Fruit fly (Drosophila melanogaster) whole organism, prepupa: ENCODE measurements around the gene CG12643.
A peak's percentile ranks its signal among the peaks of the same experiment; 100 is the strongest.

Source experiments
- Blimp-1 ChIP-seq: fragments of 200-800 bp; sonication (Bioruptor generic); optimal IDR thresholded peaks from 3 replicates; lab custom pipeline; 2017; ENCODE audit warnings: missing biosample characterization, missing genetic modification characterization, mild to moderate bottlenecking, moderate library complexity, missing genetic modification reagents
- CG10669 ChIP-seq: fragments of 200-800 bp; sonication (Bioruptor generic); optimal IDR thresholded peaks from 3 replicates; lab custom pipeline; 2018; ENCODE audit warnings: missing biosample characterization, mild to moderate bottlenecking, missing genetic modification characterization, moderate library complexity
- CG11762 ChIP-seq: fragments of 200-800 bp; sonication (Bioruptor generic); optimal IDR thresholded peaks from 3 replicates; lab custom pipeline; 2016; ENCODE audit warnings: missing biosample characterization, missing genetic modification characterization; ENCODE audit not compliant: insufficient read depth
- CG11902 ChIP-seq: fragments of 200-800 bp; sonication (Bioruptor generic); optimal IDR thresholded peaks from 3 replicates; lab custom pipeline; 2016; ENCODE audit warnings: missing biosample characterization, missing genetic modification characterization
- CG1621 ChIP-seq: fragments of 200-800 bp; sonication (Bioruptor generic); optimal IDR thresholded peaks from 3 replicates; lab custom pipeline; 2018; ENCODE audit warnings: missing biosample characterization, mild to moderate bottlenecking, missing genetic modification characterization
- CG3032 ChIP-seq: fragments of 200-800 bp; optimal IDR thresholded peaks from 2 replicates; lab custom pipeline; 2019; ENCODE audit warnings: missing biosample characterization, mild to moderate bottlenecking, missing genetic modification characterization, moderate library complexity
- CG31627 ChIP-seq: fragments of 200-800 bp; sonication (Bioruptor generic); optimal IDR thresholded peaks from 3 replicates; lab custom pipeline; 2016; ENCODE audit warnings: missing biosample characterization, missing genetic modification characterization
- CG34406 ChIP-seq: fragments of 200-800 bp; sonication (Bioruptor generic); optimal IDR thresholded peaks from 3 replicates; lab custom pipeline; 2016; ENCODE audit warnings: missing biosample characterization, missing genetic modification characterization
- CG3919 ChIP-seq: fragments of 200-800 bp; sonication (Bioruptor generic); optimal IDR thresholded peaks from 3 replicates; lab custom pipeline; 2016; ENCODE audit warnings: missing biosample characterization, missing genetic modification characterization
- CG4318 ChIP-seq: fragments of 200-800 bp; sonication (Bioruptor generic); optimal IDR thresholded peaks from 3 replicates; lab custom pipeline; 2017; ENCODE audit warnings: missing biosample characterization, mild to moderate bottlenecking, missing genetic modification characterization
- CG6276 ChIP-seq: fragments of 200-800 bp; sonication (Bioruptor generic); optimal IDR thresholded peaks from 2 replicates; lab custom pipeline; 2017; ENCODE audit warnings: missing biosample characterization, mild to moderate bottlenecking, missing genetic modification characterization
- CG6792 ChIP-seq: fragments of 200-800 bp; sonication (Bioruptor generic); optimal IDR thresholded peaks from 3 replicates; lab custom pipeline; 2016; ENCODE audit warnings: missing biosample characterization, missing genetic modification characterization
- CG6808 ChIP-seq: fragments of 200-800 bp; sonication (Bioruptor generic); optimal IDR thresholded peaks from 3 replicates; lab custom pipeline; 2017; ENCODE audit warnings: missing biosample characterization, missing genetic modification characterization, mild to moderate bottlenecking, moderate library complexity, missing genetic modification reagents
- CG6854 ChIP-seq: fragments of 200-800 bp; sonication (Bioruptor generic); optimal IDR thresholded peaks from 2 replicates; lab custom pipeline; 2017; ENCODE audit warnings: missing biosample characterization, mild to moderate bottlenecking, missing genetic modification characterization
- CG7368 ChIP-seq: fragments of 200-800 bp; sonication (Bioruptor generic); optimal IDR thresholded peaks from 3 replicates; lab custom pipeline; 2016; ENCODE audit warnings: missing biosample characterization, missing genetic modification characterization
- CG8119 ChIP-seq: fragments of 200-800 bp; sonication (Bioruptor generic); IDR thresholded peaks from 3 replicates; pipeline ENCODE4 v1.3.6; 2022; ENCODE audit warnings: missing biosample characterization, missing genetic modification characterization
- CG8319 ChIP-seq: fragments of 200-800 bp; sonication (Bioruptor generic); optimal IDR thresholded peaks from 3 replicates; lab custom pipeline; 2016; ENCODE audit warnings: missing biosample characterization, missing genetic modification characterization
- CG8632 ChIP-seq: fragments of 200-800 bp; sonication (Bioruptor generic); optimal IDR thresholded peaks from 3 replicates; lab custom pipeline; 2016; ENCODE audit warnings: missing biosample characterization, missing genetic modification characterization
- CG9139 ChIP-seq: fragments of 200-800 bp; sonication (Bioruptor generic); optimal IDR thresholded peaks from 3 replicates; lab custom pipeline; 2017; ENCODE audit warnings: missing biosample characterization, mild to moderate bottlenecking, missing genetic modification characterization
- Eip75B ChIP-seq: fragments of 200-800 bp; sonication (Bioruptor generic); optimal IDR thresholded peaks from 3 replicates; lab custom pipeline; 2016; ENCODE audit warnings: missing biosample characterization, missing genetic modification characterization
- Eip78C ChIP-seq: fragments of 200-800 bp; sonication (Bioruptor generic); peaks from one replicate; lab custom pipeline; 2016; ENCODE audit warnings: missing biosample characterization, missing genetic modification characterization
- Eip93F ChIP-seq: fragments of 200-800 bp; sonication (Bioruptor generic); optimal IDR thresholded peaks from 2 replicates; lab custom pipeline; 2016; ENCODE audit warnings: missing biosample characterization, mild to moderate bottlenecking, missing genetic modification characterization
- Ets21C ChIP-seq: fragments of 200-800 bp; sonication (Bioruptor generic); optimal IDR thresholded peaks from 3 replicates; lab custom pipeline; 2016; ENCODE audit warnings: missing biosample characterization, missing genetic modification characterization
- Gug ChIP-seq: fragments of 200-800 bp; sonication (Bioruptor generic); IDR thresholded peaks from 2 replicates; pipeline ENCODE4 v1.3.6; 2022; ENCODE audit warnings: missing biosample characterization, missing genetic modification characterization
- Hr38 ChIP-seq: sonication (Bioruptor generic); optimal IDR thresholded peaks from 2 replicates; lab custom pipeline; 2016; ENCODE audit warnings: missing biosample characterization, missing genetic modification characterization
- Hr39 ChIP-seq: fragments of 200-800 bp; sonication (Bioruptor generic); optimal IDR thresholded peaks from 2 replicates; lab custom pipeline; 2016; ENCODE audit warnings: missing biosample characterization, missing genetic modification characterization
- Hr4 ChIP-seq: fragments of 200-800 bp; sonication (Bioruptor generic); optimal IDR thresholded peaks from 3 replicates; lab custom pipeline; 2016; ENCODE audit warnings: missing biosample characterization, missing genetic modification characterization
- Met ChIP-seq: fragments of 200-800 bp; sonication (Bioruptor generic); optimal IDR thresholded peaks from 3 replicates; lab custom pipeline; 2016; ENCODE audit warnings: missing biosample characterization, missing genetic modification characterization
- OdsH ChIP-seq: fragments of 200-800 bp; sonication (Bioruptor generic); optimal IDR thresholded peaks from 3 replicates; lab custom pipeline; 2016; ENCODE audit warnings: missing biosample characterization, missing genetic modification characterization
- Smox ChIP-seq: fragments of 200-800 bp; sonication (Bioruptor generic); optimal IDR thresholded peaks from 3 replicates; lab custom pipeline; 2016; ENCODE audit warnings: missing biosample characterization, missing genetic modification characterization
- Sox102F ChIP-seq: fragments of 200-800 bp; sonication (Bioruptor generic); optimal IDR thresholded peaks from 2 replicates; lab custom pipeline; 2016; ENCODE audit warnings: missing biosample characterization, mild to moderate bottlenecking, missing genetic modification characterization
- Sox14 ChIP-seq: fragments of 200-800 bp; sonication (Bioruptor generic); optimal IDR thresholded peaks from 3 replicates; lab custom pipeline; 2016; ENCODE audit warnings: missing biosample characterization, missing genetic modification characterization
- Sox15 ChIP-seq: fragments of 200-800 bp; sonication (Bioruptor generic); optimal IDR thresholded peaks from 3 replicates; lab custom pipeline; 2016; ENCODE audit warnings: missing biosample characterization, missing genetic modification characterization
- achi ChIP-seq: fragments of 200-800 bp; sonication (Bioruptor generic); optimal IDR thresholded peaks from 3 replicates; lab custom pipeline; 2016; ENCODE audit warnings: missing biosample characterization, missing genetic modification characterization
- acj6 ChIP-seq: fragments of 200-800 bp; sonication (Bioruptor generic); optimal IDR thresholded peaks from 3 replicates; lab custom pipeline; 2016; ENCODE audit warnings: missing biosample characterization, missing genetic modification characterization
- cyc ChIP-seq: fragments of 200-800 bp; sonication (Bioruptor generic); optimal IDR thresholded peaks from 3 replicates; lab custom pipeline; 2016; ENCODE audit warnings: missing biosample characterization, missing genetic modification characterization
- dac ChIP-seq: fragments of 200-800 bp; sonication (Bioruptor generic); optimal IDR thresholded peaks from 2 replicates; lab custom pipeline; 2017; ENCODE audit warnings: missing biosample characterization, mild to moderate bottlenecking, missing genetic modification characterization
- dsx ChIP-seq: fragments of 200-800 bp; optimal IDR thresholded peaks from 3 replicates; lab custom pipeline; 2019; ENCODE audit warnings: missing biosample characterization, mild to moderate bottlenecking, missing genetic modification characterization, moderate library complexity; ENCODE audit not compliant: poor library complexity, severe bottlenecking
- eg ChIP-seq: fragments of 200-800 bp; sonication (Bioruptor generic); IDR thresholded peaks from 3 replicates; pipeline ENCODE4 v1.3.6; 2022; ENCODE audit warnings: missing biosample characterization, missing genetic modification characterization
- fd59A ChIP-seq: fragments of 200-800 bp; sonication (Bioruptor generic); optimal IDR thresholded peaks from 2 replicates; lab custom pipeline; 2017; ENCODE audit warnings: missing biosample characterization, mild to moderate bottlenecking, missing genetic modification characterization, missing genetic modification reagents
- fd85E ChIP-seq: fragments of 200-800 bp; sonication (Bioruptor generic); optimal IDR thresholded peaks from 3 replicates; lab custom pipeline; 2016; ENCODE audit warnings: missing biosample characterization, missing genetic modification characterization
- fkh ChIP-seq: fragments of 200-800 bp; sonication (Bioruptor generic); optimal IDR thresholded peaks from 3 replicates; lab custom pipeline; 2017; ENCODE audit warnings: missing biosample characterization, mild to moderate bottlenecking, missing genetic modification characterization, moderate library complexity
- lz ChIP-seq: fragments of 200-800 bp; sonication (Bioruptor generic); optimal IDR thresholded peaks from 3 replicates; lab custom pipeline; 2016; ENCODE audit warnings: missing biosample characterization, missing genetic modification characterization
- net ChIP-seq: fragments of 200-800 bp; sonication (Bioruptor generic); optimal IDR thresholded peaks from 3 replicates; lab custom pipeline; 2016; ENCODE audit warnings: missing biosample characterization, missing genetic modification characterization
- pdm3 ChIP-seq: fragments of 200-800 bp; sonication (Bioruptor generic); optimal IDR thresholded peaks from 3 replicates; lab custom pipeline; 2016; ENCODE audit warnings: missing biosample characterization, missing genetic modification characterization
- salr ChIP-seq, 2 experiments: fragments of 200-800 bp; sonication (Bioruptor generic); optimal IDR thresholded peaks; 3 replicates each; lab custom pipeline; 2016 to 2018; ENCODE audit warnings: missing biosample characterization in 2 of 2, missing genetic modification characterization in 2 of 2, mild to moderate bottlenecking in 1 of 2
- spab ChIP-seq: fragments of 200-800 bp; sonication (Bioruptor generic); optimal IDR thresholded peaks from 2 replicates; lab custom pipeline; 2017; ENCODE audit warnings: missing biosample characterization, mild to moderate bottlenecking, missing genetic modification characterization, missing genetic modification reagents
- svp ChIP-seq: fragments of 200-800 bp; sonication (Bioruptor generic); peaks from one replicate; lab custom pipeline; 2016; ENCODE audit warnings: missing biosample characterization, missing genetic modification characterization
- topi ChIP-seq: fragments of 200-800 bp; sonication (Bioruptor generic); optimal IDR thresholded peaks from 3 replicates; lab custom pipeline; 2016; ENCODE audit warnings: missing biosample characterization, missing genetic modification characterization
- vri ChIP-seq: fragments of 200-800 bp; sonication (Bioruptor generic); optimal IDR thresholded peaks from 3 replicates; lab custom pipeline; 2016; ENCODE audit warnings: missing biosample characterization, mild to moderate bottlenecking, missing genetic modification characterization

Gene CG12643

dm6 chrX:10265213-10266017 lies at the start of gene CG12643:
TSS of gene CG12643 (minus strand) at chrX:10265263.
- peak; percentile 92 for TF ChIP-seq Sox15 (GFP tag; lab: Kevin White, UChicago)
- TF ChIP-seq spab (GFP tag; lab: Kevin White, UChicago), result peak; percentile 78
- peak; percentile 94 for TF ChIP-seq CG6792 (GFP tag; lab: Kevin White, UChicago)
- TF ChIP-seq CG11902, result peak; percentile 94
- TF ChIP-seq Blimp-1, result peak; percentile 81
- peak; percentile 94 for TF ChIP-seq CG8319 (GFP tag; lab: Kevin White, UChicago)
- TF ChIP-seq Gug (GFP tag; lab: Robert Waterston, UW), result peak; percentile 95
- peak; percentile 97 for TF ChIP-seq topi (GFP tag; lab: Kevin White, UChicago)
- TF ChIP-seq CG8119 (GFP tag; lab: Robert Waterston, UW), result peak; percentile 95
- peak; percentile 95 for TF ChIP-seq Met (GFP tag; lab: Kevin White, UChicago)
- TF ChIP-seq CG6276 (GFP tag; lab: Kevin White, UChicago), result peak; percentile 88
- peak; percentile 95 for TF ChIP-seq Hr4 (GFP tag; lab: Kevin White, UChicago)
- peak; percentile 85 for TF ChIP-seq fd85E (GFP tag; lab: Kevin White, UChicago)
- TF ChIP-seq CG8632 (GFP tag; lab: Kevin White, UChicago), result peak; percentile 82
- peak; percentile 96 for TF ChIP-seq Sox102F (GFP tag; lab: Kevin White, UChicago)
- TF ChIP-seq cyc, result peak; percentile 98
- TF ChIP-seq CG10669 (GFP tag; lab: Kevin White, UChicago), result peak; percentile 87
- TF ChIP-seq Sox14 (GFP tag; lab: Kevin White, UChicago), result peak; percentile 98
- peak; percentile 88 for TF ChIP-seq CG34406 (GFP tag; lab: Kevin White, UChicago)
- peak; percentile 91 for TF ChIP-seq vri (GFP tag; lab: Kevin White, UChicago)
- peak; percentile 90 for TF ChIP-seq CG6808 (GFP tag; lab: Kevin White, UChicago)
- TF ChIP-seq CG4318 (GFP tag; lab: Kevin White, UChicago), result peak; percentile 86
- TF ChIP-seq CG11762 (GFP tag; lab: Kevin White, UChicago), result peak; percentile 88
- TF ChIP-seq CG7368 (GFP tag; lab: Kevin White, UChicago), result peak; percentile 97
- TF ChIP-seq dsx, result peak; percentile 73
- peak; percentile 98 for TF ChIP-seq Hr39 (GFP tag; lab: Kevin White, UChicago)
- TF ChIP-seq achi (GFP tag; lab: Kevin White, UChicago), result peak; percentile 91
- peak; percentile 96 for TF ChIP-seq Eip78C (GFP tag; lab: Kevin White, UChicago)
- peak; percentile 94 for TF ChIP-seq Eip75B
- TF ChIP-seq CG9139 (GFP tag; lab: Kevin White, UChicago), result peak; percentile 49
- peak; percentile 96 for TF ChIP-seq Ets21C (GFP tag; lab: Kevin White, UChicago)
- TF ChIP-seq Hr38 (GFP tag; lab: Kevin White, UChicago), result peak; percentile 81
- peak; percentile 80 for TF ChIP-seq Eip93F
- peak; percentile 98 for TF ChIP-seq svp
- TF ChIP-seq CG3919 (GFP tag; lab: Kevin White, UChicago), result peak; percentile 97
- TF ChIP-seq CG3032 (tag; lab: Kevin White, UChicago), result peak; percentile 72
- peak; percentile 96 for TF ChIP-seq Smox (GFP tag; lab: Kevin White, UChicago)
- peak; percentile 89 for TF ChIP-seq fkh (GFP tag; lab: Kevin White, UChicago)
- peak; percentile 98 for TF ChIP-seq CG31627 (GFP tag; lab: Kevin White, UChicago)
- TF ChIP-seq lz (GFP tag; lab: Kevin White, UChicago), result peak; percentile 97
- no peak for TF ChIP-seq CG6854 (GFP tag; lab: Kevin White, UChicago)
- TF ChIP-seq net, result peak; percentile 93
- TF ChIP-seq CG1621 (tag; lab: Kevin White, UChicago), result peak; percentile 91
- peak; percentile 93 for TF ChIP-seq acj6
- peak; percentile 92 for TF ChIP-seq dac (GFP tag; lab: Kevin White, UChicago)
- TF ChIP-seq fd59A, result peak; percentile 87
- TF ChIP-seq salr (GFP tag; optimal IDR thresholded peaks at IDR 0.05; lab: Kevin White, UChicago), result peak; percentile 86 to 90
- peak; percentile 98 for TF ChIP-seq eg (GFP tag; lab: Robert Waterston, UW)
- peak; percentile 95 for TF ChIP-seq pdm3 (GFP tag; lab: Kevin White, UChicago)
- peak; percentile 93 for TF ChIP-seq OdsH (GFP tag; lab: Kevin White, UChicago)
